Fruit fly (Drosophila melanogaster): ENCODE data around the gene Cad87A.

The Cad87A gene

DNA sequence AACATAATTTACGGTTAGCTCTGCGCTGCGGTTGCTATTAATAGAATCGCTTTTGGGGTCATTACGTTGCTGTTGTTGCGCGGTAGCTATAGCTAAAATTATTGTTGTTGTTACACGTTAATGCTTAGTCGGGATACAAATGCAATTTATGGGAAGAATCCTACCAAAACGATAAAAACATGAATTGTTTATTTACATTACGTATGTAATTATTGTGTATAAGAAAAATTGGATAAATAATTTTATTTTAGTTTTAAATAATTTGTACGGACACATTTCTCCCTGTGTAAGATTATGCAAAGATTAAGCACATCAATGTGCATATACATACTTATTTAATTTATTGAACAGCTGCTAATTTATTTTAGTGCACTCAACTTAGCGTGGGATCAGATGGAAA lies 97.0 kb downstream of the Cad87A start (continued):
- TF ChIP-seq CG8388 (GFP tag; optimal IDR thresholded peaks at IDR 0.05) = peak; percentile 73
- TF ChIP-seq Optix (GFP tag; IDR thresholded peaks at IDR 0.05) = no peak
- TF ChIP-seq CG2678 (tag; optimal IDR thresholded peaks at IDR 0.05) = peak; percentile 72
- TF ChIP-seq Dll (GFP tag; IDR thresholded peaks at IDR 0.05; ENCODE audit: partially characterized antibody) = no peak
- TF ChIP-seq knrl (GFP tag; IDR thresholded peaks at IDR 0.05; ENCODE audit: partially characterized antibody) = no peak
- TF ChIP-seq CG11085 (GFP tag; IDR thresholded peaks at IDR 0.05) = no peak
- TF ChIP-seq p53 (GFP tag; optimal IDR thresholded peaks at IDR 0.05) = no peak
- TF ChIP-seq pros (GFP tag; optimal IDR thresholded peaks at IDR 0.05) = no peak
- no peak for TF ChIP-seq CG12155 (GFP tag; optimal IDR thresholded peaks at IDR 0.05)
- peak; percentile 49 for TF ChIP-seq CG17385 (GFP tag; optimal IDR thresholded peaks at IDR 0.05)
- TF ChIP-seq CG6683 (GFP tag; optimal IDR thresholded peaks at IDR 0.05) = no peak
- no peak for TF ChIP-seq ranshi (GFP tag; IDR thresholded peaks at IDR 0.05)
- TF ChIP-seq Atf-2 (GFP tag; optimal IDR thresholded peaks at IDR 0.05) = no peak
- no peak for TF ChIP-seq HmgD (GFP tag; optimal IDR thresholded peaks at IDR 0.05)
- TF ChIP-seq CG4820 (GFP tag; optimal IDR thresholded peaks at IDR 0.05) = no peak
- no peak for TF ChIP-seq CG10147 (GFP tag; optimal IDR thresholded peaks at IDR 0.05)
- peak; percentile 69 for TF ChIP-seq sens (GFP tag)
- no peak for TF ChIP-seq CG8089 (GFP tag; optimal IDR thresholded peaks at IDR 0.05)
- TF ChIP-seq BEAF-32 (GFP tag; optimal IDR thresholded peaks at IDR 0.05) = no peak
- TF ChIP-seq gcm (GFP tag; optimal IDR thresholded peaks at IDR 0.05) = peak; percentile 60
- TF ChIP-seq tna (GFP tag; IDR thresholded peaks at IDR 0.05; ENCODE audit: partially characterized antibody) = no peak
- TF ChIP-seq cas (GFP tag; IDR thresholded peaks at IDR 0.05) = no peak
- TF ChIP-seq CG5180 (GFP tag; optimal IDR thresholded peaks at IDR 0.05) = no peak
- peak; percentile 82 for TF ChIP-seq nmo (GFP tag; optimal IDR thresholded peaks at IDR 0.05)
- TF ChIP-seq Aef1 (GFP tag; IDR thresholded peaks at IDR 0.05) = peak; percentile 20; the same call in 1 of the 3 replicates
- TF ChIP-seq CTCF (GFP tag; optimal IDR thresholded peaks at IDR 0.05) = no peak
- TF ChIP-seq Dip2 (GFP tag; IDR thresholded peaks at IDR 0.05) = no peak
- TF ChIP-seq CG13624 (GFP tag; optimal IDR thresholded peaks at IDR 0.05) = no peak
- TF ChIP-seq fd3F (GFP tag; optimal IDR thresholded peaks at IDR 0.05) = no peak
- TF ChIP-seq CG2875 (GFP tag; optimal IDR thresholded peaks at IDR 0.05) = peak; percentile 60
- peak; percentile 74 for TF ChIP-seq Sox100B (GFP tag; optimal IDR thresholded peaks at IDR 0.05)
- no peak for TF ChIP-seq CG18619 (GFP tag; optimal IDR thresholded peaks at IDR 0.05)
- no peak for TF ChIP-seq yki (optimal IDR thresholded peaks at IDR 0.05)
- TF ChIP-seq CG8924 (tag; optimal IDR thresholded peaks at IDR 0.05) = peak; percentile 63
- no peak for TF ChIP-seq al (GFP tag; IDR thresholded peaks at IDR 0.05)
- TF ChIP-seq CG13287 (GFP tag; IDR thresholded peaks at IDR 0.05; ENCODE audit: partially characterized antibody) = no peak
- no peak for TF ChIP-seq nom (GFP tag; optimal IDR thresholded peaks at IDR 0.05)
- TF ChIP-seq mam (GFP tag; optimal IDR thresholded peaks at IDR 0.05) = no peak
- TF ChIP-seq zen (tag; optimal IDR thresholded peaks at IDR 0.05) = no peak
- no peak for TF ChIP-seq CG9797 (GFP tag; optimal IDR thresholded peaks at IDR 0.05)
- no peak for TF ChIP-seq ssp (GFP tag; IDR thresholded peaks at IDR 0.05)
- no peak for TF ChIP-seq Adf1 (GFP tag; IDR thresholded peaks at IDR 0.05)
- peak; percentile 75 for TF ChIP-seq fd96Cb (tag; optimal IDR thresholded peaks at IDR 0.05)
- TF ChIP-seq unc-4 (GFP tag; IDR thresholded peaks at IDR 0.05; ENCODE audit: partially characterized antibody) = no peak
- no peak for TF ChIP-seq Mad (GFP tag; optimal IDR thresholded peaks at IDR 0.05)
- no peak for TF ChIP-seq Bteb2 (GFP tag; optimal IDR thresholded peaks at IDR 0.05)
- no peak for TF ChIP-seq CG18476 (GFP tag; optimal IDR thresholded peaks at IDR 0.05)
- TF ChIP-seq Eip74EF (GFP tag; optimal IDR thresholded peaks at IDR 0.05) = peak in 1 of 2 experiments; percentile 78
- TF ChIP-seq CkIIα-i1 (GFP tag; IDR thresholded peaks at IDR 0.05) = no peak
- no peak for TF ChIP-seq NC2α (GFP tag; optimal IDR thresholded peaks at IDR 0.05)
- TF ChIP-seq CG14441 (GFP tag; IDR thresholded peaks at IDR 0.05) = no peak
- TF ChIP-seq CG9817 (tag; optimal IDR thresholded peaks at IDR 0.05) = peak; percentile 6

Data from whole organism, embryonic.